Worm (Caenorhabditis elegans) whole organism, L4 larva: ENCODE measurements around the gene nhr-176.

Experiments used
- ces-1 ChIP-seq: fragments of 150-350 bp; sonication (generic microtip); optimal IDR thresholded peaks from 4 replicates; lab custom pipeline; 2014; ENCODE audit warnings: missing biosample characterization, missing genetic modification reagents, missing genetic modification characterization
- daf-12 ChIP-seq: fragments of 150-350 bp; optimal IDR thresholded peaks from 2 replicates; lab custom pipeline; 2014; ENCODE audit warnings: missing biosample characterization, missing genetic modification reagents, missing genetic modification characterization
- nhr-77 ChIP-seq: fragments of 150-350 bp; optimal IDR thresholded peaks from 2 replicates; lab custom pipeline; 2014; ENCODE audit warnings: missing biosample characterization, missing genetic modification characterization
- skn-1 ChIP-seq: fragments of 150-350 bp; optimal IDR thresholded peaks from 2 replicates; lab custom pipeline; 2014; ENCODE audit warnings: missing biosample characterization, missing genetic modification characterization
- ztf-7 ChIP-seq: fragments of 150-350 bp; optimal IDR thresholded peaks from 2 replicates; lab custom pipeline; 2014; ENCODE audit warnings: missing biosample characterization, missing genetic modification characterization

ce11 chrV:16023559-16023958 is 47.6 kb upstream of the nhr-176 start:
- TF ChIP-seq ces-1 (no peak), daf-12 (tag; lab: Kevin White, UChicago) (no peak), ztf-7 (tag; lab: Kevin White, UChicago) (no peak), skn-1 (no peak), nhr-77 (tag; lab: Kevin White, UChicago) (no peak)
